Fruit fly (Drosophila melanogaster) whole organism, adult: ENCODE results near the gene Cox11.

Source experiments
- CG11617 ChIP-seq: fragments of 200-800 bp; sonication (Bioruptor generic); optimal IDR thresholded peaks from 2 replicates; lab custom pipeline; 2017; ENCODE audit warnings: mild to moderate bottlenecking, missing biosample characterization, missing genetic modification reagents, missing genetic modification characterization
- CG5204 ChIP-seq: fragments of 200-800 bp; sonication (Bioruptor generic); optimal IDR thresholded peaks from 2 replicates; lab custom pipeline; 2016; ENCODE audit warnings: missing biosample characterization, missing genetic modification characterization
- CG7045 ChIP-seq: fragments of 200-800 bp; sonication (Bioruptor generic); optimal IDR thresholded peaks from 2 replicates; lab custom pipeline; 2017; ENCODE audit warnings: missing biosample characterization, mild to moderate bottlenecking, missing genetic modification characterization
- ovo ChIP-seq: fragments of 200-800 bp; sonication (Bioruptor generic); optimal IDR thresholded peaks from 2 replicates; lab custom pipeline; 2016; ENCODE audit warnings: missing biosample characterization, missing genetic modification characterization

dm6 chr2L:5496468-5497093, 30.2 kb upstream of the Cox11 start:
- TF ChIP-seq CG11617 = no peak
- TF ChIP-seq ovo (GFP tag; lab: Kevin White, UChicago) = no peak
- TF ChIP-seq CG5204 (GFP tag; lab: Kevin White, UChicago) = no peak
- TF ChIP-seq CG7045 (GFP tag; lab: Kevin White, UChicago) = no peak
